Worm (Caenorhabditis elegans) whole organism, mixed stage, embryonic: Measurements from ENCODE around the gene lgc-56.

Source experiments
- ceh-43 ChIP-seq: fragments of 200-800 bp; sonication (Bioruptor generic); optimal IDR thresholded peaks from 2 replicates; lab custom pipeline; 2018; ENCODE audit warnings: mild to moderate bottlenecking, missing genetic modification characterization, moderate library complexity, missing compliant biosample characterization
- ces-1 ChIP-seq: fragments of 150-350 bp; optimal IDR thresholded peaks from 2 replicates; lab custom pipeline; 2014; ENCODE audit warnings: missing biosample characterization, missing genetic modification reagents, missing genetic modification characterization
- elt-1 ChIP-seq: sonication (generic microtip); optimal IDR thresholded peaks from 2 replicates; lab custom pipeline; 2017; ENCODE audit warnings: missing genetic modification characterization, mild to moderate bottlenecking, missing compliant biosample characterization, antibody characterized with exemption, moderate library complexity, borderline replicate concordance; ENCODE audit not compliant: insufficient read depth
- hlh-1 ChIP-seq: fragments of 150-350 bp; optimal IDR thresholded peaks from 2 replicates; lab custom pipeline; 2014; ENCODE audit warnings: missing biosample characterization, missing genetic modification reagents, missing genetic modification characterization
- mep-1 ChIP-seq: fragments of 150-350 bp; optimal IDR thresholded peaks from 2 replicates; lab custom pipeline; 2017; ENCODE audit warnings: missing biosample characterization, missing genetic modification reagents, missing genetic modification characterization, inconsistent platforms
- nhr-12 ChIP-seq: fragments of 150-350 bp; optimal IDR thresholded peaks from 2 replicates; lab custom pipeline; 2014; ENCODE audit warnings: missing biosample characterization, missing genetic modification characterization
- nhr-2 ChIP-seq: fragments of 150-350 bp; optimal IDR thresholded peaks from 2 replicates; lab custom pipeline; 2014; ENCODE audit warnings: missing biosample characterization, missing genetic modification characterization
- nhr-237 ChIP-seq: fragments of 150-350 bp; optimal IDR thresholded peaks from 2 replicates; lab custom pipeline; 2014; ENCODE audit warnings: missing biosample characterization, missing genetic modification characterization
- nhr-76 ChIP-seq: sonication (generic microtip); optimal IDR thresholded peaks from 2 replicates; lab custom pipeline; 2017; ENCODE audit warnings: missing biosample characterization, missing genetic modification characterization
- snpc-4 ChIP-seq: fragments of 150-350 bp; optimal IDR thresholded peaks from 2 replicates; lab custom pipeline; 2014; ENCODE audit warnings: missing biosample characterization, missing genetic modification characterization
- unc-39 ChIP-seq: fragments of 150-350 bp; optimal IDR thresholded peaks from 2 replicates; lab custom pipeline; 2014; ENCODE audit warnings: missing biosample characterization, missing genetic modification characterization

DNA sequence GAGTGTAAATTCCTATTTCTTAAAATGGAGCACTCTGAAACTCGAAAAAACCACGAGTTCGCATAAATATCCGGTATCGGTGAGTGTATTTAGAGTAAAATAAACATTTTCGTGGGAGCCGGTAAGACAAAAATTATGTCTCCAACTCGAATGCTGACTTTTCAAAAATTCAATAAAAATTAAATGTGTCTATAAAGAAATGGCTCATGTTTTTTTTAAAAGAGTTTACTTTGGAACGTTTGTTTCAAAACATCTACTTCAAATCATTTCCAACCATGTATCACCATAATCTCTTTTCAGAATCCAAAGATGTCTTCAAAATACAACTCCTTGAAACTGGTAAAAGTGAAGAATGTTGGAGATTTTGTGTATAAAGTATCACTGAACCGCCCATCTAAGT lies 12.4 kb downstream of the lgc-56 start, which contains the start of gene F58A6.1:
- TF ChIP-seq nhr-12 (tag; lab: Kevin White, UChicago) (no peak), ces-1 (no peak), snpc-4 (no peak), unc-39 (no peak), elt-1 (tag; lab: Kevin White, UChicago) (no peak), nhr-2 (no peak), nhr-76 (tag; lab: Kevin White, UChicago) (no peak), mep-1 (tag; lab: Kevin White, UChicago) (no peak), ceh-43 (GFP tag; lab: Kevin White, UChicago) (no peak), nhr-237 (tag; lab: Kevin White, UChicago) (no peak), hlh-1 (tag; lab: Kevin White, UChicago) (no peak)
